Fruit fly (Drosophila melanogaster) S2 (cell line): ENCODE measurements around the gene CG12071.

Source experiments
- CG8478 ChIP-seq: fragments of >200 bp; optimal IDR thresholded peaks from 2 replicates; lab custom pipeline; 2018
- CTCF ChIP-seq, 2 experiments: fragments of >200 bp; optimal IDR thresholded peaks; 2 replicates each; lab custom pipeline; 2018

dm6 chr3R:30909032-30909431 lies 28.2 kb upstream of the CG12071 start:
- TF ChIP-seq CG8478 (lab: Kevin White, UChicago): no peak
- no peak for TF ChIP-seq CTCF (optimal IDR thresholded peaks at IDR 0.05; lab: Kevin White, UChicago)
